Fruit fly (Drosophila melanogaster): ENCODE results near the gene smg.
A peak's percentile ranks its signal among the peaks of the same experiment; 100 is the strongest.

smg gene

DNA sequence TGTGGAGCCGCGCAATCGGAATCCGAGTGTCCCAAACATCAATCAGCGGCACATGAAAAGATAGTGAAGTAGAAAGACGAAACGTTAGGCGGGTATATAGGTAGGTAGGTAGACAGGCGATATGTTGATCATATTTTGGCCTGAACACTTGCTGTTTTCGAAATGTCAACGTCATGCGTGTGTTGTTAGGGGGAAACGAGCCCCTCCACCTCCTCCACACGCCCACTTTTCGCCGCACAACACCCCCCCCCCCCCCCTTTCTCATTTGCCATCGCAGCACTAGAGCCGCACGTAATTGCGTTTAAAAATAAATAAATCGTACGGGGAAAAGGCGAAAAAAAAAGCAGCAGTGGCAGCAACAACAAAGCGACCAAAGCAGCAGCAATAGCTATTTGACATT lies 48.0 kb downstream of the smg start:
- TF ChIP-seq br (GFP tag; optimal IDR thresholded peaks at IDR 0.05), result no peak
- peak; percentile 57 for TF ChIP-seq Dfd (GFP tag; optimal IDR thresholded peaks at IDR 0.05)

DNA sequence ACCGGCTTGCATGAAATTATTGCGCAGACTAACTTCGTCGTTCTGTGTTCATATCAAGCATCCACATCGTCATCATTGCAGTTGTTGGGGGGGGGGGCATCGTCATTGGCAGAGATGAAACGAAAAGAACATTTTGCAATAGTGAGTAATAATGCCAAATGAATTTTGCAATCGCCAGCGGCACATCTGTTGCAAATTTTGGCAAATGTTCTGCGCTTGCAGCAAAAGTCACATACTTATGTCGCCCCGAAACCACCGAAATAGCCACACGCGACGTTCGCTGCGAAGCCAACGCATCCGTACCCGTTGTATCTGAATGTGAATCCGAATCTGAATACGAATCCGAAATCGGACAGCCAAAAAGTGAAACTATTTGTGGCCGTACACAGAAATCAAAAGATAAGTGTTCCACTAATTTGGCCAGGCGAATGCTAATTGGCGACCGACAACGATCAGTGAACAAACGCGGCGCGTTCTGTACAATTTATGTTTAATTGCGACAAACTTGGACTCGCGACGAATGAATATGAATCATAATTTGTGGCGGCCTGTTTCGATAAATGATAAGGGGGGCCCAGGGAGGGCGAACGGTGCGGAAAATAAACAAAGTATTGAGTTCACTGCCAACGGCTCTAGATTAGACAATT lies 49.8 kb downstream of the smg start:
- TF ChIP-seq sage (GFP tag; optimal IDR thresholded peaks at IDR 0.05) (no peak), tai (GFP tag; optimal IDR thresholded peaks at IDR 0.05) (no peak), Rel (GFP tag; optimal IDR thresholded peaks at IDR 0.05) (no peak), Rel (tag; optimal IDR thresholded peaks at IDR 0.05) (no peak), Mio (GFP tag; optimal IDR thresholded peaks at IDR 0.05) (no peak), dl (GFP tag; optimal IDR thresholded peaks at IDR 0.05; ENCODE audit: insufficient read depth in 1 of 2, partially characterized antibody in 2 of 2) (no peak), Abd-B (GFP tag; optimal IDR thresholded peaks at IDR 0.05) (no peak), usp (GFP tag; optimal IDR thresholded peaks at IDR 0.05) (no peak), fru (GFP tag; optimal IDR thresholded peaks at IDR 0.05) (no peak), pan (optimal IDR thresholded peaks at IDR 0.05) (no peak), Myc (optimal IDR thresholded peaks at IDR 0.05) (no peak)
